Fruit fly (Drosophila melanogaster) S2 (cell line): Measurements from ENCODE around the gene Kpc1.

Experiments used
- CG8478 ChIP-seq: fragments of >200 bp; optimal IDR thresholded peaks from 2 replicates; lab custom pipeline; 2018
- CTCF ChIP-seq, 2 experiments: fragments of >200 bp; optimal IDR thresholded peaks; 2 replicates each; lab custom pipeline; 2018

DNA sequence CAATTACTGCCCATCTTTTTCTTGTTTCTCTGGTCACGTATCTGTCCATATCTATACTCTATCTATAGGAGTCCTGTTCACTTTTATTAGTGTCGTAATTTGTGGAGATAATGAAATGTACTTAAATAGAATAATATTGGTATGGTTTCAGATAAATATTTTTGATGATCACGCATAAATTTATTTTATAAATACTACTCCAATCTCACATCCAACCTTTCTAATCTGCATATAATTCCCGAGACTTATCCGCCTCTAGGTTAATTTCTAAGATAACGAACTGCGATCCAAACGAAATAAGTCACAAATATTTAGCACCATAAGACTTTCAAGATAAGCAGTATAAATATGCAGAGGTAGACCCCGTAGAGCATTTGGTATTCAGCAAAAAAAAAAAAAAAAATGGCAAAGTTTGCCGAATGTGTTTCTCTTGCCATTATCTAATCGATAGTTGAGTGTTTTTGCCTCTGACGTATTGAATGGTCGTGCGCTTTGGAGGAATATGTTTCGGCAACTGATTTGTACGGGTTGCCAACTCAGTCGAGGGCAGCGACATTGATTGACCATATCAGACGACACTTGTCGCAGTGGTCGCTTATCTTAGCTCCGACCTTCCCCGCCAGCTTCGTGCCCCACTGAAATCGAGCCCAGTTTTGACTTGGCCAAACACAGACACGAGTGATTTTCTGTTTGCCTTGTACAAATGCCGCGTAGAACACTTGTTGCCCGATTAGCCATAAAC is 2.2 kb upstream of the Kpc1 start:
- TF ChIP-seq CTCF (optimal IDR thresholded peaks at IDR 0.05; lab: Kevin White, UChicago) (no peak), CG8478 (lab: Kevin White, UChicago) (no peak)
